Worm (Caenorhabditis elegans) whole organism, L2 larva: ENCODE measurements around the gene C50D2.1.

Experiments used
- C34F6.9 ChIP-seq: fragments of 150-350 bp; optimal IDR thresholded peaks from 2 replicates; lab custom pipeline; 2014; ENCODE audit warnings: missing biosample characterization, missing genetic modification characterization
- F13H6.1 ChIP-seq: sonication (generic microtip); optimal IDR thresholded peaks from 2 replicates; lab custom pipeline; 2016; ENCODE audit warnings: missing genetic modification characterization, missing compliant biosample characterization
- R02D3.7 ChIP-seq: fragments of 150-350 bp; optimal IDR thresholded peaks from 2 replicates; lab custom pipeline; 2014; ENCODE audit warnings: missing biosample characterization, missing genetic modification characterization
- Y55F3AM.14 ChIP-seq: fragments of 200-800 bp; sonication (Bioruptor generic); optimal IDR thresholded peaks from 2 replicates; lab custom pipeline; 2018; ENCODE audit warnings: mild to moderate bottlenecking, missing genetic modification characterization, missing compliant biosample characterization
- blmp-1 ChIP-seq: sonication (generic microtip); optimal IDR thresholded peaks from 2 replicates; lab custom pipeline; 2017; ENCODE audit warnings: missing genetic modification characterization, mild to moderate bottlenecking, missing compliant biosample characterization, antibody characterized with exemption, moderate library complexity; ENCODE audit not compliant: insufficient read depth
- ceh-16 ChIP-seq: fragments of 150-350 bp; optimal IDR thresholded peaks from 2 replicates; lab custom pipeline; 2014; ENCODE audit warnings: missing biosample characterization, missing genetic modification characterization
- crh-2 ChIP-seq: sonication (generic microtip); optimal IDR thresholded peaks from 2 replicates; lab custom pipeline; 2017; ENCODE audit warnings: missing biosample characterization, missing genetic modification characterization
- dmd-4 ChIP-seq: sonication (generic microtip); optimal IDR thresholded peaks from 2 replicates; lab custom pipeline; 2017; ENCODE audit warnings: missing biosample characterization, missing genetic modification characterization
- elt-1 ChIP-seq: fragments of 150-350 bp; optimal IDR thresholded peaks from 2 replicates; lab custom pipeline; 2014; ENCODE audit warnings: missing biosample characterization, missing genetic modification characterization
- elt-3 ChIP-seq: sonication (generic microtip); optimal IDR thresholded peaks from 2 replicates; lab custom pipeline; 2017; ENCODE audit warnings: missing biosample characterization, missing genetic modification characterization
- fos-1 ChIP-seq: fragments of 150-350 bp; optimal IDR thresholded peaks from 2 replicates; lab custom pipeline; 2014; ENCODE audit warnings: missing biosample characterization, missing genetic modification characterization
- lin-13 ChIP-seq: fragments of 150-350 bp; optimal IDR thresholded peaks from 2 replicates; lab custom pipeline; 2014; ENCODE audit warnings: missing biosample characterization, missing genetic modification reagents, missing genetic modification characterization
- lin-39 ChIP-seq: fragments of 150-350 bp; optimal IDR thresholded peaks from 2 replicates; lab custom pipeline; 2014; ENCODE audit warnings: missing biosample characterization, missing genetic modification reagents, missing genetic modification characterization
- lsy-2 ChIP-seq, 2 experiments: fragments of 150-350 bp in 1 of 2; sonication (generic microtip) in 1 of 2; optimal IDR thresholded peaks; 2 replicates each; lab custom pipeline; 2014 to 2017; ENCODE audit warnings: missing biosample characterization in 2 of 2, missing genetic modification characterization in 2 of 2
- mbf-1 ChIP-seq: sonication (generic microtip); optimal IDR thresholded peaks from 2 replicates; lab custom pipeline; 2017; ENCODE audit warnings: missing biosample characterization, missing genetic modification characterization
- mdl-1 ChIP-seq, 2 experiments: fragments of 150-350 bp in 1 of 2; sonication (generic microtip) in 1 of 2; optimal IDR thresholded peaks; 2 replicates each; lab custom pipeline; 2017; ENCODE audit warnings: missing biosample characterization in 2 of 2, missing genetic modification characterization in 2 of 2
- nhr-10 ChIP-seq: sonication (generic microtip); optimal IDR thresholded peaks from 2 replicates; lab custom pipeline; 2017; ENCODE audit warnings: missing biosample characterization, missing genetic modification characterization
- nhr-11 ChIP-seq: fragments of 150-350 bp; optimal IDR thresholded peaks from 2 replicates; lab custom pipeline; 2014; ENCODE audit warnings: missing biosample characterization, missing genetic modification characterization
- nhr-12 ChIP-seq: fragments of 150-350 bp; optimal IDR thresholded peaks from 2 replicates; lab custom pipeline; 2014; ENCODE audit warnings: missing biosample characterization, missing genetic modification characterization
- nhr-21 ChIP-seq: fragments of 150-350 bp; optimal IDR thresholded peaks from 2 replicates; lab custom pipeline; 2014; ENCODE audit warnings: missing biosample characterization, missing genetic modification characterization
- nhr-25 ChIP-seq: fragments of 150-350 bp; sonication (generic microtip); optimal IDR thresholded peaks from 3 replicates; lab custom pipeline; 2014; ENCODE audit warnings: missing biosample characterization, missing genetic modification characterization
- nhr-6 ChIP-seq: fragments of 150-350 bp; optimal IDR thresholded peaks from 2 replicates; lab custom pipeline; 2014; ENCODE audit warnings: missing biosample characterization, missing genetic modification characterization
- sem-4 ChIP-seq: fragments of 150-350 bp; optimal IDR thresholded peaks from 2 replicates; lab custom pipeline; 2014; ENCODE audit warnings: missing biosample characterization, missing genetic modification reagents, missing genetic modification characterization
- sma-9 ChIP-seq, 2 experiments: fragments of 150-350 bp in 1 of 2; sonication (generic microtip) in 1 of 2; optimal IDR thresholded peaks; 2 replicates each; lab custom pipeline; 2014 to 2016; ENCODE audit warnings: missing genetic modification characterization in 2 of 2, mild to moderate bottlenecking in 1 of 2, missing biosample characterization in 1 of 2, missing compliant biosample characterization in 1 of 2, missing genetic modification reagents in 1 of 2, moderate library complexity in 1 of 2
- snpc-4 ChIP-seq: fragments of 150-350 bp; optimal IDR thresholded peaks from 2 replicates; lab custom pipeline; 2014; ENCODE audit warnings: missing biosample characterization, missing genetic modification characterization
- unc-55 ChIP-seq: fragments of 150-350 bp; sonication (generic microtip); optimal IDR thresholded peaks from 3 replicates; lab custom pipeline; 2014; ENCODE audit warnings: missing biosample characterization, missing genetic modification reagents, missing genetic modification characterization
- unc-62 ChIP-seq: fragments of 150-350 bp; optimal IDR thresholded peaks from 2 replicates; lab custom pipeline; 2014; ENCODE audit warnings: missing biosample characterization, missing genetic modification reagents, missing genetic modification characterization
- zag-1 ChIP-seq: fragments of 150-350 bp; optimal IDR thresholded peaks from 2 replicates; lab custom pipeline; 2014; ENCODE audit warnings: missing biosample characterization, missing genetic modification characterization
- ztf-4 ChIP-seq: fragments of 150-350 bp; optimal IDR thresholded peaks from 2 replicates; lab custom pipeline; 2014; ENCODE audit warnings: missing biosample characterization, missing genetic modification characterization

The C50D2.1 gene

ce11 chrII:84134-84533 lies 27.2 kb upstream of the C50D2.1 start, which contains the start of gene C50D2.6:
C50D2.6 (plus strand) TSS chrII:84434.
- no peak for TF ChIP-seq F13H6.1
- TF ChIP-seq elt-3 (tag; lab: Kevin White, UChicago): no peak
- TF ChIP-seq snpc-4: no peak
- no peak for TF ChIP-seq nhr-12 (tag; lab: Kevin White, UChicago)
- no peak for TF ChIP-seq crh-2 (tag; lab: Kevin White, UChicago)
- no peak for TF ChIP-seq sem-4 (tag; lab: Kevin White, UChicago)
- no peak for TF ChIP-seq ceh-16 (tag; lab: Kevin White, UChicago)

ce11 chrII:86794-87193 lies 24.6 kb upstream of the C50D2.1 start:
- TF ChIP-seq nhr-12 (tag; lab: Kevin White, UChicago) (no peak), nhr-25 (tag; lab: Kevin White, UChicago) (no peak), zag-1 (tag; lab: Kevin White, UChicago) (no peak), sem-4 (tag; lab: Kevin White, UChicago) (no peak), mdl-1 (tag; optimal IDR thresholded peaks at IDR 0.05; lab: Kevin White, UChicago) (no peak), mbf-1 (tag; lab: Kevin White, UChicago) (no peak), unc-62 (no peak), ztf-4 (tag; lab: Kevin White, UChicago) (no peak), nhr-10 (tag; lab: Kevin White, UChicago) (no peak), fos-1 (no peak), C34F6.9 (tag; lab: Kevin White, UChicago) (no peak), lin-13 (GFP tag; lab: Kevin White, UChicago) (no peak), Y55F3AM.14 (no peak), lin-39 (tag; lab: Kevin White, UChicago) (no peak), elt-3 (tag; lab: Kevin White, UChicago) (no peak)

- TF ChIP-seq unc-62 (no peak), snpc-4 (no peak), C34F6.9 (tag; lab: Kevin White, UChicago) (no peak), mdl-1 (tag; optimal IDR thresholded peaks at IDR 0.05; lab: Kevin White, UChicago) (no peak), crh-2 (tag; lab: Kevin White, UChicago) (no peak), dmd-4 (no peak), R02D3.7 (tag; lab: Kevin White, UChicago) (no peak), blmp-1 (tag; lab: Kevin White, UChicago) (no peak), elt-1 (tag; lab: Kevin White, UChicago) (no peak), lsy-2 (tag; optimal IDR thresholded peaks at IDR 0.05; lab: Kevin White, UChicago) (no peak), nhr-11 (tag; lab: Kevin White, UChicago) (no peak)
Measured at ce11 chrII:87937-88336, 23.4 kb upstream of the C50D2.1 start.

- TF ChIP-seq zag-1 (tag; lab: Kevin White, UChicago) (no peak), nhr-6 (tag; lab: Kevin White, UChicago) (no peak), nhr-25 (tag; lab: Kevin White, UChicago) (no peak), fos-1 (no peak), unc-55 (GFP tag; lab: Kevin White, UChicago) (no peak), lin-39 (tag; lab: Kevin White, UChicago) (no peak), sem-4 (tag; lab: Kevin White, UChicago) (no peak), nhr-21 (tag; lab: Kevin White, UChicago) (no peak), sma-9 (GFP tag; optimal IDR thresholded peaks at IDR 0.05; lab: Kevin White, UChicago) (no peak), sma-9 (tag; optimal IDR thresholded peaks at IDR 0.05; lab: Kevin White, UChicago) (no peak), crh-2 (tag; lab: Kevin White, UChicago) (no peak), dmd-4 (no peak)
Measured at ce11 chrII:91419-91818, 19.9 kb upstream of the C50D2.1 start, which contains the start of gene mcat-1. mcat-1 (minus strand) TSS chrII:91519.

ce11 chrII:95177-95576 lies 16.2 kb upstream of the C50D2.1 start, which contains the start of gene C50D2.7:
C50D2.7 (minus strand) TSS chrII:95277.
- TF ChIP-seq unc-55 (GFP tag; lab: Kevin White, UChicago) (no peak), nhr-12 (tag; lab: Kevin White, UChicago) (no peak), C34F6.9 (tag; lab: Kevin White, UChicago) (no peak)
- TF ChIP-seq, all 48 proteins: peak for 0
